Fruit fly (Drosophila melanogaster) whole organism, prepupa: Measurements from ENCODE around the gene PGRP-LC.
A peak's percentile ranks its signal among the peaks of the same experiment; 100 is the strongest.

ENCODE experiments used
- Blimp-1 ChIP-seq: fragments of 200-800 bp; sonication (Bioruptor generic); optimal IDR thresholded peaks from 3 replicates; lab custom pipeline; 2017; ENCODE audit warnings: missing biosample characterization, missing genetic modification characterization, mild to moderate bottlenecking, moderate library complexity, missing genetic modification reagents
- CG10669 ChIP-seq: fragments of 200-800 bp; sonication (Bioruptor generic); optimal IDR thresholded peaks from 3 replicates; lab custom pipeline; 2018; ENCODE audit warnings: missing biosample characterization, mild to moderate bottlenecking, missing genetic modification characterization, moderate library complexity
- CG11294 ChIP-seq: fragments of 200-800 bp; sonication (Bioruptor generic); IDR thresholded peaks from 2 replicates; pipeline ENCODE4 v1.3.6; 2022; ENCODE audit warnings: missing biosample characterization, missing genetic modification characterization
- CG11762 ChIP-seq: fragments of 200-800 bp; sonication (Bioruptor generic); optimal IDR thresholded peaks from 3 replicates; lab custom pipeline; 2016; ENCODE audit warnings: missing biosample characterization, missing genetic modification characterization; ENCODE audit not compliant: insufficient read depth
- CG11902 ChIP-seq: fragments of 200-800 bp; sonication (Bioruptor generic); optimal IDR thresholded peaks from 3 replicates; lab custom pipeline; 2016; ENCODE audit warnings: missing biosample characterization, missing genetic modification characterization
- CG15336 ChIP-seq: fragments of 200-800 bp; sonication (Bioruptor generic); IDR thresholded peaks from 2 replicates; pipeline ENCODE4 v1.3.6; 2022; ENCODE audit warnings: missing biosample characterization, missing genetic modification characterization
- CG1621 ChIP-seq: fragments of 200-800 bp; sonication (Bioruptor generic); optimal IDR thresholded peaks from 3 replicates; lab custom pipeline; 2018; ENCODE audit warnings: missing biosample characterization, mild to moderate bottlenecking, missing genetic modification characterization
- CG31627 ChIP-seq: fragments of 200-800 bp; sonication (Bioruptor generic); optimal IDR thresholded peaks from 3 replicates; lab custom pipeline; 2016; ENCODE audit warnings: missing biosample characterization, missing genetic modification characterization
- CG34406 ChIP-seq: fragments of 200-800 bp; sonication (Bioruptor generic); optimal IDR thresholded peaks from 3 replicates; lab custom pipeline; 2016; ENCODE audit warnings: missing biosample characterization, missing genetic modification characterization
- CG3919 ChIP-seq: fragments of 200-800 bp; sonication (Bioruptor generic); optimal IDR thresholded peaks from 3 replicates; lab custom pipeline; 2016; ENCODE audit warnings: missing biosample characterization, missing genetic modification characterization
- CG6163 ChIP-seq: fragments of 200-800 bp; sonication (Bioruptor generic); IDR thresholded peaks from 3 replicates; pipeline ENCODE4 v1.3.6; 2022; ENCODE audit warnings: missing biosample characterization, missing genetic modification characterization
- CG6792 ChIP-seq: fragments of 200-800 bp; sonication (Bioruptor generic); optimal IDR thresholded peaks from 3 replicates; lab custom pipeline; 2016; ENCODE audit warnings: missing biosample characterization, missing genetic modification characterization
- CG6808 ChIP-seq: fragments of 200-800 bp; sonication (Bioruptor generic); optimal IDR thresholded peaks from 3 replicates; lab custom pipeline; 2017; ENCODE audit warnings: missing biosample characterization, missing genetic modification characterization, mild to moderate bottlenecking, moderate library complexity, missing genetic modification reagents
- CG6854 ChIP-seq: fragments of 200-800 bp; sonication (Bioruptor generic); optimal IDR thresholded peaks from 2 replicates; lab custom pipeline; 2017; ENCODE audit warnings: missing biosample characterization, mild to moderate bottlenecking, missing genetic modification characterization
- CG7368 ChIP-seq: fragments of 200-800 bp; sonication (Bioruptor generic); optimal IDR thresholded peaks from 3 replicates; lab custom pipeline; 2016; ENCODE audit warnings: missing biosample characterization, missing genetic modification characterization
- CG8119 ChIP-seq: fragments of 200-800 bp; sonication (Bioruptor generic); IDR thresholded peaks from 3 replicates; pipeline ENCODE4 v1.3.6; 2022; ENCODE audit warnings: missing biosample characterization, missing genetic modification characterization
- CG8632 ChIP-seq: fragments of 200-800 bp; sonication (Bioruptor generic); optimal IDR thresholded peaks from 3 replicates; lab custom pipeline; 2016; ENCODE audit warnings: missing biosample characterization, missing genetic modification characterization
- Eip75B ChIP-seq: fragments of 200-800 bp; sonication (Bioruptor generic); optimal IDR thresholded peaks from 3 replicates; lab custom pipeline; 2016; ENCODE audit warnings: missing biosample characterization, missing genetic modification characterization
- Eip78C ChIP-seq: fragments of 200-800 bp; sonication (Bioruptor generic); peaks from one replicate; lab custom pipeline; 2016; ENCODE audit warnings: missing biosample characterization, missing genetic modification characterization
- Eip93F ChIP-seq: fragments of 200-800 bp; sonication (Bioruptor generic); optimal IDR thresholded peaks from 2 replicates; lab custom pipeline; 2016; ENCODE audit warnings: missing biosample characterization, mild to moderate bottlenecking, missing genetic modification characterization
- Ets21C ChIP-seq: fragments of 200-800 bp; sonication (Bioruptor generic); optimal IDR thresholded peaks from 3 replicates; lab custom pipeline; 2016; ENCODE audit warnings: missing biosample characterization, missing genetic modification characterization
- Ets96B ChIP-seq: fragments of 200-800 bp; optimal IDR thresholded peaks from 2 replicates; lab custom pipeline; 2019; ENCODE audit warnings: missing biosample characterization, mild to moderate bottlenecking, missing genetic modification characterization, moderate library complexity
- Gug ChIP-seq: fragments of 200-800 bp; sonication (Bioruptor generic); IDR thresholded peaks from 2 replicates; pipeline ENCODE4 v1.3.6; 2022; ENCODE audit warnings: missing biosample characterization, missing genetic modification characterization
- Hr38 ChIP-seq: sonication (Bioruptor generic); optimal IDR thresholded peaks from 2 replicates; lab custom pipeline; 2016; ENCODE audit warnings: missing biosample characterization, missing genetic modification characterization
- Hr39 ChIP-seq: fragments of 200-800 bp; sonication (Bioruptor generic); optimal IDR thresholded peaks from 2 replicates; lab custom pipeline; 2016; ENCODE audit warnings: missing biosample characterization, missing genetic modification characterization
- Met ChIP-seq: fragments of 200-800 bp; sonication (Bioruptor generic); optimal IDR thresholded peaks from 3 replicates; lab custom pipeline; 2016; ENCODE audit warnings: missing biosample characterization, missing genetic modification characterization
- OdsH ChIP-seq: fragments of 200-800 bp; sonication (Bioruptor generic); optimal IDR thresholded peaks from 3 replicates; lab custom pipeline; 2016; ENCODE audit warnings: missing biosample characterization, missing genetic modification characterization
- Smox ChIP-seq: fragments of 200-800 bp; sonication (Bioruptor generic); optimal IDR thresholded peaks from 3 replicates; lab custom pipeline; 2016; ENCODE audit warnings: missing biosample characterization, missing genetic modification characterization
- Sox102F ChIP-seq: fragments of 200-800 bp; sonication (Bioruptor generic); optimal IDR thresholded peaks from 2 replicates; lab custom pipeline; 2016; ENCODE audit warnings: missing biosample characterization, mild to moderate bottlenecking, missing genetic modification characterization
- Sox14 ChIP-seq: fragments of 200-800 bp; sonication (Bioruptor generic); optimal IDR thresholded peaks from 3 replicates; lab custom pipeline; 2016; ENCODE audit warnings: missing biosample characterization, missing genetic modification characterization
- Sox15 ChIP-seq: fragments of 200-800 bp; sonication (Bioruptor generic); optimal IDR thresholded peaks from 3 replicates; lab custom pipeline; 2016; ENCODE audit warnings: missing biosample characterization, missing genetic modification characterization
- acj6 ChIP-seq: fragments of 200-800 bp; sonication (Bioruptor generic); optimal IDR thresholded peaks from 3 replicates; lab custom pipeline; 2016; ENCODE audit warnings: missing biosample characterization, missing genetic modification characterization
- cyc ChIP-seq: fragments of 200-800 bp; sonication (Bioruptor generic); optimal IDR thresholded peaks from 3 replicates; lab custom pipeline; 2016; ENCODE audit warnings: missing biosample characterization, missing genetic modification characterization
- dsx ChIP-seq: fragments of 200-800 bp; optimal IDR thresholded peaks from 3 replicates; lab custom pipeline; 2019; ENCODE audit warnings: missing biosample characterization, mild to moderate bottlenecking, missing genetic modification characterization, moderate library complexity; ENCODE audit not compliant: poor library complexity, severe bottlenecking
- eg ChIP-seq: fragments of 200-800 bp; sonication (Bioruptor generic); IDR thresholded peaks from 3 replicates; pipeline ENCODE4 v1.3.6; 2022; ENCODE audit warnings: missing biosample characterization, missing genetic modification characterization
- esn ChIP-seq: fragments of 200-800 bp; sonication (Bioruptor generic); optimal IDR thresholded peaks from 2 replicates; lab custom pipeline; 2016; ENCODE audit warnings: missing biosample characterization, mild to moderate bottlenecking, missing genetic modification characterization, moderate library complexity
- fkh ChIP-seq: fragments of 200-800 bp; sonication (Bioruptor generic); optimal IDR thresholded peaks from 3 replicates; lab custom pipeline; 2017; ENCODE audit warnings: missing biosample characterization, mild to moderate bottlenecking, missing genetic modification characterization, moderate library complexity
- lz ChIP-seq: fragments of 200-800 bp; sonication (Bioruptor generic); optimal IDR thresholded peaks from 3 replicates; lab custom pipeline; 2016; ENCODE audit warnings: missing biosample characterization, missing genetic modification characterization
- net ChIP-seq: fragments of 200-800 bp; sonication (Bioruptor generic); optimal IDR thresholded peaks from 3 replicates; lab custom pipeline; 2016; ENCODE audit warnings: missing biosample characterization, missing genetic modification characterization
- pdm3 ChIP-seq: fragments of 200-800 bp; sonication (Bioruptor generic); optimal IDR thresholded peaks from 3 replicates; lab custom pipeline; 2016; ENCODE audit warnings: missing biosample characterization, missing genetic modification characterization
- spab ChIP-seq: fragments of 200-800 bp; sonication (Bioruptor generic); optimal IDR thresholded peaks from 2 replicates; lab custom pipeline; 2017; ENCODE audit warnings: missing biosample characterization, mild to moderate bottlenecking, missing genetic modification characterization, missing genetic modification reagents
- ss ChIP-seq, 2 experiments: fragments of 200-800 bp; sonication (Bioruptor generic); optimal IDR thresholded peaks; 2 replicates in 1 of 2; 3 replicates in 1 of 2; lab custom pipeline; 2017 to 2018; ENCODE audit warnings: mild to moderate bottlenecking in 2 of 2, missing biosample characterization in 2 of 2, missing genetic modification characterization in 2 of 2, moderate library complexity in 1 of 2
- svp ChIP-seq: fragments of 200-800 bp; sonication (Bioruptor generic); peaks from one replicate; lab custom pipeline; 2016; ENCODE audit warnings: missing biosample characterization, missing genetic modification characterization
- topi ChIP-seq: fragments of 200-800 bp; sonication (Bioruptor generic); optimal IDR thresholded peaks from 3 replicates; lab custom pipeline; 2016; ENCODE audit warnings: missing biosample characterization, missing genetic modification characterization
- vri ChIP-seq: fragments of 200-800 bp; sonication (Bioruptor generic); optimal IDR thresholded peaks from 3 replicates; lab custom pipeline; 2016; ENCODE audit warnings: missing biosample characterization, mild to moderate bottlenecking, missing genetic modification characterization

Gene PGRP-LC

DNA sequence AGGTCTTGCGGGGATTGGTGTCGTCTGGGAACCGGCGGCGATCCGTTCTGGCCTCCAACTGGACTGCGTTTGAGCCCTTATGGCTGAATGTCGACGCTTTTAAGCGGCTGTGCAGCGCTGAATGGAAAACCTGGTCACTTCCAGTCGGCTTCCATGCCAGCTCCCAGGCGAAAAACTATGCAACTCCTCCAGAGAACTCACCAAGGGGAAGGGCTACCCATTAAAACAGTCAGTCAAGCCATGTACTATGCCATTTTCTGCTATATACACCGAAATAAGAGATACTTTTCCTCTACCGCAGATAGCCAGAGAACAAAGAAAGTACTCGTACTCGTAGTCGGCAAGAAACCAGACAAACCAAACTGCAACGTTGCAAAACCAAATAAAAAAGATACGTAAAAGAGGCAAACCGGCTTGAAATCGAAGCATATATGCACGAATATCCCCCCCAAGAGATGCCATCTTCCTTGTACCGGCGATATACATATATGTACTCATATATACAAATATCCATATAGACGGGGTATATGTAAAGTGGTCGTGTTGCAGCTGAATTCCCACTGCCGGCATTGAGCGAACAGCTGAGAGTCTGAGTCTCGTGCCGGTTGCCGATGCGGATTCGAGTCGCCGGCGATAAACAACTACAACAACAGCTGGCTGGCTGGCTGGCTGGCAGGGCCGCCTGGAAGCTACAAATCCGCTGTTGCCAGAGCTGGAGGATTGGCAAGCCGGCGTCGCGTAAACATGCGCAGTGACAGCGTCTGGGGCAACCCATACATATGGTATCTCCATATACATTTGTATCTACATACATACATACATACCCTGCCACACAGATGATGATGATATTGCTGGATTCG, 41.1 kb downstream of the PGRP-LC start, which contains the start of gene Hsp67Ba (continued):
- TF ChIP-seq CG31627 (GFP tag; lab: Kevin White, UChicago), result no peak
- no peak for TF ChIP-seq Sox102F (GFP tag; lab: Kevin White, UChicago)
- no peak for TF ChIP-seq lz (GFP tag; lab: Kevin White, UChicago)
- TF ChIP-seq Hr39, result no peak
- no peak for TF ChIP-seq CG10669 (GFP tag; lab: Kevin White, UChicago)
- TF ChIP-seq Gug (GFP tag; lab: Robert Waterston, UW), result no peak
- TF ChIP-seq CG15336 (GFP tag; lab: Robert Waterston, UW), result 0 out of 2 replicates have a peak, but pooled peaks have one; percentile 7
- no peak for TF ChIP-seq Blimp-1 (GFP tag; lab: Kevin White, UChicago)
- no peak for TF ChIP-seq pdm3
- no peak for TF ChIP-seq CG11902 (GFP tag; lab: Kevin White, UChicago)
- TF ChIP-seq CG8119 (GFP tag; lab: Robert Waterston, UW), result 0 out of 3 replicates have a peak, but pooled peaks have one; percentile 18
- TF ChIP-seq Eip93F (GFP tag; lab: Kevin White, UChicago), result peak; percentile 41
- TF ChIP-seq acj6 (GFP tag; lab: Kevin White, UChicago), result no peak
- TF ChIP-seq CG11762 (GFP tag; lab: Kevin White, UChicago), result no peak
- TF ChIP-seq Sox15 (GFP tag; lab: Kevin White, UChicago), result no peak
- no peak for TF ChIP-seq CG6792 (GFP tag; lab: Kevin White, UChicago)
- TF ChIP-seq CG6808 (GFP tag; lab: Kevin White, UChicago), result peak; percentile 51
- TF ChIP-seq Eip75B, result no peak

DNA sequence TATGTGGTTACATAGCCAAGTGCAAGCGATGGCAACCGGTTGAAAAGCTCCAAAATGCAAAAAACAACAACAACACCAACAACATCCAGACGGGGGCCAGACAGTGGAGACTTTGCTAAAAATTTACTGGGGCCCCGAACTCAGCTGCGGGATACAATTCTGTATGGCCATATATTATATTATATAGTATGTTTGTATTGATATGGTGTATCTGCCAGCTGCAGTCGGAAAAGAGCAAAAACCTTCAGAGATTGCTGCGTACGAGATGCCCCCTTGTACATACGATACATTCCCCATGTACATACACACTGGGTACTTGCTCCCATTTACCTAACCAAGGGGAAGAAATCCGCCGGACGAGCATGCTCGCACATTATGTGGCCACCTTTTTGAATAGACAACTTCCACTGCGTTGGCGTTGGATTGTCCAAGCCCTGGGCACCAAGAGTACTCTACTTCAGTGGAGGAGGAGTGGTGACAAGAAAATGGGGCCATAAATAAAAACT, 41.8 kb downstream of the PGRP-LC start:
- TF ChIP-seq Eip78C (peak; percentile 49), ss (GFP tag; optimal IDR thresholded peaks at IDR 0.05; lab: Kevin White, UChicago) (peak; percentile 6 to 12), CG6808 (GFP tag; lab: Kevin White, UChicago) (peak; percentile 20), eg (no peak), CG15336 (GFP tag; lab: Robert Waterston, UW) (peak; percentile 7; the same call in 1 of the 2 replicates), svp (GFP tag; lab: Kevin White, UChicago) (peak; percentile 73), spab (GFP tag; lab: Kevin White, UChicago) (no peak)

dm6 chr3L:9381602-9382001, 43.0 kb downstream of the PGRP-LC start, which contains the start of gene Hsp23:
Gene Hsp23 (plus strand): TSS chr3L:9381882.
- TF ChIP-seq net (peak; percentile 35), Eip75B (peak; percentile 65), CG7368 (peak; percentile 18), CG6854 (GFP tag; lab: Kevin White, UChicago) (peak; percentile 52), CG8119 (GFP tag; lab: Robert Waterston, UW) (peak; percentile 22; the same call in 1 of the 3 replicates), CG6808 (GFP tag; lab: Kevin White, UChicago) (peak; percentile 61), CG11294 (no peak), ss (GFP tag; optimal IDR thresholded peaks at IDR 0.05; lab: Kevin White, UChicago) (peak; percentile 64 to 71), Hr38 (GFP tag; lab: Kevin White, UChicago) (no peak), dsx (GFP tag; lab: Kevin White, UChicago) (peak; percentile 33), Met (GFP tag; lab: Kevin White, UChicago) (peak; percentile 5), CG6163 (GFP tag; lab: Robert Waterston, UW) (peak; percentile 17; the same call in 2 of the 3 replicates), Ets21C (GFP tag; lab: Kevin White, UChicago) (no peak), esn (GFP tag; lab: Kevin White, UChicago) (peak; percentile 48), CG34406 (GFP tag; lab: Kevin White, UChicago) (no peak), Sox14 (peak; percentile 53), Sox102F (GFP tag; lab: Kevin White, UChicago) (peak; percentile 43), OdsH (GFP tag; lab: Kevin White, UChicago) (peak; percentile 12), fkh (GFP tag; lab: Kevin White, UChicago) (no peak), CG1621 (peak; percentile 13), Hr39 (no peak), CG8632 (GFP tag; lab: Kevin White, UChicago) (no peak), Smox (GFP tag; lab: Kevin White, UChicago) (peak; percentile 8), vri (GFP tag; lab: Kevin White, UChicago) (peak; percentile 57), cyc (GFP tag; lab: Kevin White, UChicago) (peak; percentile 1), Ets96B (tag; lab: Kevin White, UChicago) (peak; percentile 12), topi (GFP tag; lab: Kevin White, UChicago) (peak; percentile 30), CG3919 (GFP tag; lab: Kevin White, UChicago) (peak; percentile 37)
